Fruit fly (Drosophila melanogaster): ENCODE measurements around the gene CG14322.

Gene CG14322

dm6 chr3R:17646102-17647050 is 1.1 kb upstream of the CG14322 start (continued):
- no peak for TF ChIP-seq CG11695 (GFP tag; IDR thresholded peaks at IDR 0.05)
- TF ChIP-seq CG14860 (GFP tag; IDR thresholded peaks at IDR 0.05; ENCODE audit: partially characterized antibody) = peak; percentile 54
- TF ChIP-seq CG4282 (GFP tag; optimal IDR thresholded peaks at IDR 0.05) = no peak
- peak; percentile 78 for TF ChIP-seq CG6791 (GFP tag; IDR thresholded peaks at IDR 0.05; ENCODE audit: partially characterized antibody)
- TF ChIP-seq abd-A (tag; optimal IDR thresholded peaks at IDR 0.05) = peak; percentile 22
- no peak for TF ChIP-seq CG2889 (GFP tag; IDR thresholded peaks at IDR 0.05)
- peak; percentile 79 for TF ChIP-seq salm (tag; optimal IDR thresholded peaks at IDR 0.05)
- no peak for TF ChIP-seq ind (GFP tag; optimal IDR thresholded peaks at IDR 0.05)
- no peak for TF ChIP-seq bsh (GFP tag; optimal IDR thresholded peaks at IDR 0.05)
- TF ChIP-seq Hr39 (optimal IDR thresholded peaks at IDR 0.05) = no peak
- no peak for TF ChIP-seq Oli (tag; optimal IDR thresholded peaks at IDR 0.05)
- TF ChIP-seq kni (GFP tag; optimal IDR thresholded peaks at IDR 0.05) = peak; percentile 6
- TF ChIP-seq Max (GFP tag; optimal IDR thresholded peaks at IDR 0.05) = no peak
- TF ChIP-seq Vsx1 (GFP tag; optimal IDR thresholded peaks at IDR 0.05) = no peak
- no peak for TF ChIP-seq so (GFP tag; IDR thresholded peaks at IDR 0.05)
- no peak for TF ChIP-seq Fer3 (tag; optimal IDR thresholded peaks at IDR 0.05)
- no peak for TF ChIP-seq CG8290 (GFP tag; optimal IDR thresholded peaks at IDR 0.05)
- TF ChIP-seq CG8290 (tag; optimal IDR thresholded peaks at IDR 0.05) = peak in 1 of 2 experiments; percentile 20
- 0 out of 3 replicates have a peak, but pooled peaks have one; percentile 7 for TF ChIP-seq CG2199 (GFP tag; IDR thresholded peaks at IDR 0.05)
- TF ChIP-seq CG11085 (GFP tag; IDR thresholded peaks at IDR 0.05) = no peak
- no peak for TF ChIP-seq Camta (GFP tag; optimal IDR thresholded peaks at IDR 0.05)
- no peak for TF ChIP-seq Gug (GFP tag; IDR thresholded peaks at IDR 0.05)
- no peak for TF ChIP-seq kah (GFP tag; optimal IDR thresholded peaks at IDR 0.05)
- TF ChIP-seq CG7839 (tag; optimal IDR thresholded peaks at IDR 0.05) = no peak
- no peak for TF ChIP-seq gfzf (GFP tag; optimal IDR thresholded peaks at IDR 0.05)
- TF ChIP-seq CG32532 (GFP tag; IDR thresholded peaks at IDR 0.05) = no peak
- TF ChIP-seq CG18619 (GFP tag; optimal IDR thresholded peaks at IDR 0.05) = no peak
- TF ChIP-seq CG9876 (GFP tag; optimal IDR thresholded peaks at IDR 0.05) = no peak
- no peak for TF ChIP-seq grau (tag; optimal IDR thresholded peaks at IDR 0.05)
- no peak for TF ChIP-seq Sox100B (GFP tag; optimal IDR thresholded peaks at IDR 0.05)
- no peak for TF ChIP-seq Gsc (GFP tag; IDR thresholded peaks at IDR 0.05)
- TF ChIP-seq mld (GFP tag; IDR thresholded peaks at IDR 0.05; ENCODE audit: partially characterized antibody) = peak; percentile 63; the same call in 2 of the 3 replicates
- TF ChIP-seq sima (GFP tag; optimal IDR thresholded peaks at IDR 0.05) = no peak
- no peak for TF ChIP-seq CG8359 (GFP tag; optimal IDR thresholded peaks at IDR 0.05; ENCODE audit: borderline replicate concordance)
- TF ChIP-seq CG9727 (GFP tag; optimal IDR thresholded peaks at IDR 0.05) = no peak
- TF ChIP-seq dimm (GFP tag; IDR thresholded peaks at IDR 0.05) = no peak
- no peak for TF ChIP-seq Ravus (GFP tag; IDR thresholded peaks at IDR 0.05)
- TF ChIP-seq CG17328 (GFP tag; IDR thresholded peaks at IDR 0.05) = no peak
- no peak for TF ChIP-seq CG10209 (GFP tag; optimal IDR thresholded peaks at IDR 0.05)
- peak; percentile 73; the same call in 1 of the 2 replicates for TF ChIP-seq vvl (GFP tag; IDR thresholded peaks at IDR 0.05)
- no peak for TF ChIP-seq Ada2b (GFP tag; IDR thresholded peaks at IDR 0.05)
- no peak for TF ChIP-seq trem (tag; optimal IDR thresholded peaks at IDR 0.05)
- TF ChIP-seq CG3163 (GFP tag; optimal IDR thresholded peaks at IDR 0.05) = no peak
- peak; percentile 59 for TF ChIP-seq Ets65A (GFP tag)
- TF ChIP-seq esg (GFP tag; conservative IDR thresholded peaks at IDR 0.05) = no peak
- TF ChIP-seq ab (GFP tag; optimal IDR thresholded peaks at IDR 0.05) = no peak
- no peak for TF ChIP-seq Adf1 (GFP tag; IDR thresholded peaks at IDR 0.05)
- TF ChIP-seq Hmr (GFP tag; optimal IDR thresholded peaks at IDR 0.05) = no peak
- no peak for TF ChIP-seq HmgZ (tag; optimal IDR thresholded peaks at IDR 0.05)
- TF ChIP-seq E2f1 (GFP tag; IDR thresholded peaks at IDR 0.05) = no peak
